Fruit fly (Drosophila melanogaster): ENCODE data around the gene FoxK.

The FoxK gene

dm6 chr3L:11148478-11149251 lies 28.1 kb upstream of the FoxK start (continued):
- TF ChIP-seq CG32532 (GFP tag; IDR thresholded peaks at IDR 0.05) (no peak), caup (GFP tag; optimal IDR thresholded peaks at IDR 0.05; ENCODE audit: severe bottlenecking) (no peak), CG6654 (GFP tag; optimal IDR thresholded peaks at IDR 0.05) (no peak), CG6765 (GFP tag; optimal IDR thresholded peaks at IDR 0.05) (no peak), inv (GFP tag; IDR thresholded peaks at IDR 0.05; ENCODE audit: partially characterized antibody) (no peak), Stat92E (GFP tag; optimal IDR thresholded peaks at IDR 0.05) (no peak), slbo (GFP tag; IDR thresholded peaks at IDR 0.05) (no peak), CG43689 (GFP tag; IDR thresholded peaks at IDR 0.05) (no peak), maf-S (GFP tag; optimal IDR thresholded peaks at IDR 0.05) (no peak), Antp (GFP tag; optimal IDR thresholded peaks at IDR 0.05) (no peak), Fer1 (GFP tag; optimal IDR thresholded peaks at IDR 0.05) (no peak), lab (GFP tag; optimal IDR thresholded peaks at IDR 0.05) (peak; percentile 55), ftz-f1 (GFP tag; optimal IDR thresholded peaks at IDR 0.05) (no peak), Sox100B (GFP tag; optimal IDR thresholded peaks at IDR 0.05) (peak; percentile 63), pb (GFP tag; optimal IDR thresholded peaks at IDR 0.05) (no peak), nerfin-1 (tag; optimal IDR thresholded peaks at IDR 0.05) (no peak), cas (GFP tag; IDR thresholded peaks at IDR 0.05) (no peak), hth (optimal IDR thresholded peaks at IDR 0.05) (no peak), HHEX (GFP tag; optimal IDR thresholded peaks at IDR 0.05) (peak; percentile 35), Hand (GFP tag; optimal IDR thresholded peaks at IDR 0.05) (no peak), trh (GFP tag; optimal IDR thresholded peaks at IDR 0.05) (no peak), CG30403 (GFP tag; optimal IDR thresholded peaks at IDR 0.05) (peak; percentile 50), Deaf1 (tag; optimal IDR thresholded peaks at IDR 0.05) (no peak), psq (GFP tag; optimal IDR thresholded peaks at IDR 0.05) (no peak), CG17829 (tag; optimal IDR thresholded peaks at IDR 0.05) (peak; percentile 51), MBD-R2 (GFP tag; IDR thresholded peaks at IDR 0.05) (no peak), NFAT (GFP tag; IDR thresholded peaks at IDR 0.05) (no peak), bcd (GFP tag; optimal IDR thresholded peaks at IDR 0.05) (peak; percentile 46), CG12104 (GFP tag; optimal IDR thresholded peaks at IDR 0.05) (no peak), CG12236 (GFP tag; optimal IDR thresholded peaks at IDR 0.05) (no peak), Chrac-16 (GFP tag; optimal IDR thresholded peaks at IDR 0.05) (peak; percentile 14), NK7.1 (GFP tag; optimal IDR thresholded peaks at IDR 0.05) (no peak), CG17186 (GFP tag; optimal IDR thresholded peaks at IDR 0.05) (no peak), CG10147 (GFP tag; optimal IDR thresholded peaks at IDR 0.05) (peak; percentile 32), odd (GFP tag; optimal IDR thresholded peaks at IDR 0.05) (peak; percentile 15), CG8388 (GFP tag; optimal IDR thresholded peaks at IDR 0.05) (peak; percentile 55), CG18262 (tag; optimal IDR thresholded peaks at IDR 0.05) (peak; percentile 70), H15 (GFP tag; IDR thresholded peaks at IDR 0.05) (no peak), C15 (GFP tag; IDR thresholded peaks at IDR 0.05) (no peak), mld (GFP tag; IDR thresholded peaks at IDR 0.05; ENCODE audit: partially characterized antibody) (no peak), CG18764 (GFP tag; optimal IDR thresholded peaks at IDR 0.05) (peak; percentile 30), CG7357 (GFP tag; IDR thresholded peaks at IDR 0.05) (peak; percentile 20; the same call in 1 of the 3 replicates), Xrp1 (GFP tag; IDR thresholded peaks at IDR 0.05) (0 out of 2 replicates have a peak, but pooled peaks have one; percentile 49), eve (GFP tag; optimal IDR thresholded peaks at IDR 0.05) (no peak), vvl (GFP tag; IDR thresholded peaks at IDR 0.05) (peak; percentile 87), Fer3 (tag; optimal IDR thresholded peaks at IDR 0.05) (peak; percentile 6), Mes4 (GFP tag; optimal IDR thresholded peaks at IDR 0.05) (no peak), CG15479 (GFP tag; optimal IDR thresholded peaks at IDR 0.05) (no peak), sisA (GFP tag; IDR thresholded peaks at IDR 0.05) (no peak; the same call in 1 of the 2 replicates), sens (GFP tag) (peak; percentile 87)
